Worm (Caenorhabditis elegans) whole organism, L3 larva: ENCODE data around the gene srw-76.
"Not testable (repeated sequence)": the region's sequence is repeated elsewhere in the genome, so short reads cannot be mapped to it uniquely, and the experiment has no call there.

Source experiments
- aly-2 ChIP-seq: fragments of 150-350 bp; optimal IDR thresholded peaks from 2 replicates; lab custom pipeline; 2014; ENCODE audit warnings: missing biosample characterization, missing genetic modification characterization
- ceh-16 ChIP-seq: sonication (generic microtip); optimal IDR thresholded peaks from 2 replicates; lab custom pipeline; 2017; ENCODE audit warnings: missing biosample characterization, missing genetic modification characterization
- ceh-28 ChIP-seq: fragments of 150-350 bp; optimal IDR thresholded peaks from 2 replicates; lab custom pipeline; 2014; ENCODE audit warnings: missing biosample characterization, missing genetic modification reagents, missing genetic modification characterization
- ceh-82 ChIP-seq: fragments of 150-350 bp; optimal IDR thresholded peaks from 2 replicates; lab custom pipeline; 2014; ENCODE audit warnings: missing biosample characterization, missing genetic modification characterization
- daf-12 ChIP-seq: fragments of 150-350 bp; optimal IDR thresholded peaks from 2 replicates; lab custom pipeline; 2014; ENCODE audit warnings: missing biosample characterization, missing genetic modification reagents, missing genetic modification characterization
- egl-5 ChIP-seq: fragments of 150-350 bp; optimal IDR thresholded peaks from 2 replicates; lab custom pipeline; 2017; ENCODE audit warnings: missing biosample characterization, missing genetic modification reagents, missing genetic modification characterization, inconsistent platforms
- elt-1 ChIP-seq: fragments of 150-350 bp; optimal IDR thresholded peaks from 2 replicates; lab custom pipeline; 2014; ENCODE audit warnings: missing biosample characterization, missing genetic modification characterization
- elt-2 ChIP-seq: sonication (generic microtip); optimal IDR thresholded peaks from 2 replicates; lab custom pipeline; 2016; ENCODE audit warnings: missing genetic modification reagents, mild to moderate bottlenecking, missing genetic modification characterization, missing compliant biosample characterization
- elt-3 ChIP-seq, 3 experiments: fragments of 150-350 bp in 1 of 3; sonication (generic microtip) in 2 of 3; optimal IDR thresholded peaks; 2 replicates in 2 of 3; 4 replicates in 1 of 3; lab custom pipeline; 2014 to 2017; ENCODE audit warnings: missing biosample characterization in 3 of 3, missing genetic modification characterization in 3 of 3
- eor-1 ChIP-seq, 2 experiments: fragments of 150-350 bp; optimal IDR thresholded peaks; 2 replicates each; lab custom pipeline; 2014 to 2018; ENCODE audit warnings: missing biosample characterization in 2 of 2, missing genetic modification characterization in 2 of 2
- fkh-2 ChIP-seq: fragments of 150-350 bp; optimal IDR thresholded peaks from 2 replicates; lab custom pipeline; 2014; ENCODE audit warnings: missing biosample characterization, missing genetic modification reagents, missing genetic modification characterization
- fos-1 ChIP-seq: fragments of 150-350 bp; optimal IDR thresholded peaks from 2 replicates; lab custom pipeline; 2014; ENCODE audit warnings: missing biosample characterization, missing genetic modification characterization
- hmg-11 ChIP-seq: sonication (generic microtip); optimal IDR thresholded peaks from 2 replicates; lab custom pipeline; 2016; ENCODE audit warnings: missing genetic modification characterization, missing compliant biosample characterization
- jun-1 ChIP-seq: fragments of 150-350 bp; optimal IDR thresholded peaks from 2 replicates; lab custom pipeline; 2014; ENCODE audit warnings: missing biosample characterization, missing genetic modification reagents, missing genetic modification characterization
- lin-15B ChIP-seq: fragments of 150-350 bp; optimal IDR thresholded peaks from 2 replicates; lab custom pipeline; 2014; ENCODE audit warnings: missing biosample characterization, missing genetic modification characterization
- lin-39 ChIP-seq: fragments of 150-350 bp; optimal IDR thresholded peaks from 2 replicates; lab custom pipeline; 2018; ENCODE audit warnings: missing biosample characterization, missing genetic modification reagents, missing genetic modification characterization
- mdl-1 ChIP-seq: fragments of 150-350 bp; optimal IDR thresholded peaks from 2 replicates; lab custom pipeline; 2014; ENCODE audit warnings: missing biosample characterization, missing genetic modification characterization
- mml-1 ChIP-seq: fragments of 150-350 bp; sonication (generic microtip); optimal IDR thresholded peaks from 3 replicates; lab custom pipeline; 2014; ENCODE audit warnings: missing biosample characterization, missing genetic modification characterization
- nfya-1 ChIP-seq: sonication (generic microtip); optimal IDR thresholded peaks from 2 replicates; lab custom pipeline; 2017; ENCODE audit warnings: missing genetic modification characterization, mild to moderate bottlenecking, missing compliant biosample characterization, antibody characterized with exemption, moderate library complexity; ENCODE audit not compliant: insufficient read depth
- nhr-11 ChIP-seq: fragments of 150-350 bp; optimal IDR thresholded peaks from 2 replicates; lab custom pipeline; 2014; ENCODE audit warnings: missing biosample characterization, missing genetic modification characterization
- nhr-12 ChIP-seq: fragments of 150-350 bp; optimal IDR thresholded peaks from 2 replicates; lab custom pipeline; 2014; ENCODE audit warnings: missing biosample characterization, missing genetic modification characterization
- nhr-23 ChIP-seq: fragments of 150-350 bp; optimal IDR thresholded peaks from 2 replicates; lab custom pipeline; 2014; ENCODE audit warnings: missing biosample characterization, missing genetic modification reagents, missing genetic modification characterization
- nhr-237 ChIP-seq: fragments of 150-350 bp; optimal IDR thresholded peaks from 2 replicates; lab custom pipeline; 2014; ENCODE audit warnings: missing biosample characterization, missing genetic modification characterization
- nhr-25 ChIP-seq: sonication (generic microtip); optimal IDR thresholded peaks from 2 replicates; lab custom pipeline; 2017; ENCODE audit warnings: missing biosample characterization, missing genetic modification characterization
- nhr-43 ChIP-seq: sonication (generic microtip); optimal IDR thresholded peaks from 2 replicates; lab custom pipeline; 2016; ENCODE audit warnings: mild to moderate bottlenecking, missing genetic modification characterization, missing compliant biosample characterization; ENCODE audit not compliant: poor library complexity, severe bottlenecking
- nhr-67 ChIP-seq: fragments of 150-350 bp; optimal IDR thresholded peaks from 2 replicates; lab custom pipeline; 2014; ENCODE audit warnings: missing biosample characterization, missing genetic modification characterization
- nhr-76 ChIP-seq: fragments of 150-350 bp; sonication (generic microtip); optimal IDR thresholded peaks from 5 replicates; lab custom pipeline; 2014; ENCODE audit warnings: missing biosample characterization, missing genetic modification characterization
- pha-4 ChIP-seq: fragments of 150-350 bp; optimal IDR thresholded peaks from 2 replicates; lab custom pipeline; 2014; ENCODE audit warnings: missing biosample characterization, missing genetic modification reagents, missing genetic modification characterization
- pqm-1 ChIP-seq: fragments of 150-350 bp; optimal IDR thresholded peaks from 2 replicates; lab custom pipeline; 2017; ENCODE audit warnings: missing biosample characterization, missing genetic modification characterization, inconsistent platforms
- sea-2 ChIP-seq: fragments of 150-350 bp; sonication (generic microtip); optimal IDR thresholded peaks from 4 replicates; lab custom pipeline; 2014; ENCODE audit warnings: missing biosample characterization, missing genetic modification reagents, missing genetic modification characterization
- skn-1 ChIP-seq: fragments of 150-350 bp; optimal IDR thresholded peaks from 2 replicates; lab custom pipeline; 2014; ENCODE audit warnings: missing biosample characterization, missing genetic modification characterization
- snpc-4 ChIP-seq: fragments of 150-350 bp; optimal IDR thresholded peaks from 2 replicates; lab custom pipeline; 2014; ENCODE audit warnings: missing biosample characterization, missing genetic modification characterization
- tbx-2 ChIP-seq: sonication (generic microtip); optimal IDR thresholded peaks from 2 replicates; lab custom pipeline; 2016; ENCODE audit warnings: mild to moderate bottlenecking, missing genetic modification characterization, missing compliant biosample characterization
- unc-39 ChIP-seq: sonication (generic microtip); optimal IDR thresholded peaks from 4 replicates; lab custom pipeline; 2017; ENCODE audit warnings: missing biosample characterization, missing genetic modification characterization
- unc-62 ChIP-seq: fragments of 150-350 bp; sonication (generic microtip); optimal IDR thresholded peaks from 4 replicates; lab custom pipeline; 2014; ENCODE audit warnings: missing biosample characterization, missing genetic modification reagents, missing genetic modification characterization
- zag-1 ChIP-seq: fragments of 150-350 bp; optimal IDR thresholded peaks from 2 replicates; lab custom pipeline; 2014; ENCODE audit warnings: missing biosample characterization, missing genetic modification characterization

Gene srw-76

ce11 chrV:16668473-16668872 is 30.4 kb upstream of the srw-76 start, which contains the start of gene F14F8.9:
Gene F14F8.9 (minus strand): TSS chrV:16668573.
- no peak for TF ChIP-seq unc-39 (tag; lab: Kevin White, UChicago)
- no peak for TF ChIP-seq ceh-28
- TF ChIP-seq fos-1: no peak
- no peak for TF ChIP-seq lin-15B (tag; lab: Kevin White, UChicago)
- TF ChIP-seq mml-1: no peak
- no peak for TF ChIP-seq mdl-1 (tag; lab: Kevin White, UChicago)
- no peak for TF ChIP-seq daf-12 (tag; lab: Kevin White, UChicago)
- TF ChIP-seq tbx-2 (tag; lab: Kevin White, UChicago): no peak
- TF ChIP-seq elt-1: no peak
- no peak for TF ChIP-seq unc-62 (GFP tag; lab: Kevin White, UChicago)
- TF ChIP-seq pqm-1 (tag; lab: Kevin White, UChicago): no peak

- no peak for TF ChIP-seq nhr-25 (tag; lab: Kevin White, UChicago)
- TF ChIP-seq pqm-1 (tag; lab: Kevin White, UChicago): no peak
- TF ChIP-seq nhr-43 (tag; lab: Kevin White, UChicago): no peak
- TF ChIP-seq skn-1: no peak
- TF ChIP-seq nhr-12 (tag; lab: Kevin White, UChicago): no peak
- TF ChIP-seq nhr-237: no peak
- TF ChIP-seq nhr-67 (tag; lab: Kevin White, UChicago): no peak
- no peak for TF ChIP-seq zag-1 (tag; lab: Kevin White, UChicago)
- no peak for TF ChIP-seq ceh-16 (tag; lab: Kevin White, UChicago)
- TF ChIP-seq egl-5: no peak
- TF ChIP-seq, all 47 proteins: peak for 0
Observed at ce11 chrV:16666647-16667046, 28.5 kb upstream of the srw-76 start, which contains the start of gene F14F8.14. Gene F14F8.14 (minus strand): TSS chrV:16666747.

ce11 chrV:16660816-16661215 is 22.7 kb upstream of the srw-76 start, which contains the start of gene Y70C5B.2:
Gene Y70C5B.2 (minus strand): TSS chrV:16660916.
- TF ChIP-seq elt-2; lin-15B (tag; lab: Kevin White, UChicago); zag-1 (tag; lab: Kevin White, UChicago): not testable (repeated sequence)
- TF ChIP-seq, all 47 proteins: peak for 0; not testable (repeated sequence) for 47

- not testable (repeated sequence) for TF ChIP-seq nfya-1 (tag; lab: Kevin White, UChicago); sea-2 (GFP tag; lab: Kevin White, UChicago); nhr-12 (tag; lab: Kevin White, UChicago)
- TF ChIP-seq, all 47 proteins: peak for 0; not testable (repeated sequence) for 47
Observed at ce11 chrV:16654242-16654641, 16.1 kb upstream of the srw-76 start, which contains the start of gene W06G6.15. Gene W06G6.15 (plus strand): TSS chrV:16654542.

- not testable (repeated sequence) for TF ChIP-seq mdl-1, nhr-25, nhr-23 (tag; lab: Kevin White, UChicago)
Observed at ce11 chrV:16649200-16649599, 11.1 kb upstream of the srw-76 start, which contains the start of gene W06G6.11. Gene W06G6.11 (minus strand): TSS chrV:16649300.

ce11 chrV:16648317-16649018 is 10.4 kb upstream of the srw-76 start, which contains the start of gene W06G6.20:
Gene W06G6.20 (minus strand): TSS chrV:16648367.
- TF ChIP-seq elt-2 (peak; percentile 12), jun-1 (no peak), nhr-11 (tag; lab: Kevin White, UChicago) (no peak), zag-1 (tag; lab: Kevin White, UChicago) (no peak), ceh-82 (tag; lab: Kevin White, UChicago) (no peak)

ce11 chrV:16647093-16647492 is 9.0 kb upstream of the srw-76 start, which contains the start of gene W06G6.10:
Gene W06G6.10 (minus strand): TSS chrV:16647193.
- no peak for TF ChIP-seq elt-3 (tag; optimal IDR thresholded peaks at IDR 0.05; lab: Kevin White, UChicago)
- no peak for TF ChIP-seq hmg-11
- no peak for TF ChIP-seq ceh-16 (tag; lab: Kevin White, UChicago)
- no peak for TF ChIP-seq pha-4 (tag; lab: Kevin White, UChicago)
- TF ChIP-seq snpc-4 (tag; lab: Kevin White, UChicago): no peak
- no peak for TF ChIP-seq fkh-2
- no peak for TF ChIP-seq fos-1
- TF ChIP-seq lin-39: no peak
- TF ChIP-seq aly-2 (tag; lab: Kevin White, UChicago): no peak
- no peak for TF ChIP-seq nhr-237
- TF ChIP-seq jun-1: no peak
- TF ChIP-seq mml-1: no peak
- TF ChIP-seq ceh-28: no peak
- TF ChIP-seq eor-1 (tag; optimal IDR thresholded peaks at IDR 0.05; lab: Kevin White, UChicago): no peak
- no peak for TF ChIP-seq nhr-23 (tag; lab: Kevin White, UChicago)
- no peak for TF ChIP-seq nhr-11 (tag; lab: Kevin White, UChicago)
- no peak for TF ChIP-seq nhr-76 (tag; lab: Kevin White, UChicago)
- no peak for TF ChIP-seq nhr-12 (tag; lab: Kevin White, UChicago)
- no peak for TF ChIP-seq sea-2 (GFP tag; lab: Kevin White, UChicago)
